Worm (Caenorhabditis elegans): ENCODE results near the gene nas-18.
"Not testable (repeated sequence)": the region's sequence is repeated elsewhere in the genome, so short reads cannot be mapped to it uniquely, and the experiment has no call there.

DNA sequence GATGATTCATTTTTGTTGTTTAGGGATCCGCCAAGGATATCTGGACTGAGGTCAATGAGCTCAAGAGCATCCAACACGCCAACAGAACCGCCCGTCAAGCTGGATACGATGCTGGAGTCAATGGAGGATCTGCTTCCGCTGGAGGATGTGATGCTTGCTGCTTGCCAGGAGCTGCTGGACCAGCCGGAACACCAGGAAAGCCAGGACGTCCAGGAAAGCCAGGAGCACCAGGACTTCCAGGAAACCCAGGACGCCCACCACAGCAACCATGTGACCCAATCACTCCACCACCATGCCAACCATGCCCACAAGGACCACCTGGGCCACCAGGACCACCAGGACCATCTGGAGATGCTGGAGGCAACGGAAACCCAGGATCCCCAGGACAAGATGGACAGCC, 10.7 kb upstream of the nas-18 start:
- TF ChIP-seq madf-3 (GFP tag; IDR thresholded peaks at IDR 0.05); B0019.2 (GFP tag; conservative IDR thresholded peaks at IDR 0.05); athp-1 (tag; optimal IDR thresholded peaks at IDR 0.05); dpl-1 (GFP tag; optimal IDR thresholded peaks at IDR 0.05); nhr-179 (tag; optimal IDR thresholded peaks at IDR 0.05); sptf-2 (GFP tag; optimal IDR thresholded peaks at IDR 0.05); tbp1 (GFP tag; optimal IDR thresholded peaks at IDR 0.05); ztf-26 (tag; optimal IDR thresholded peaks at IDR 0.05); ztf-22 (GFP tag; optimal IDR thresholded peaks at IDR 0.05); B0035.1 (tag; optimal IDR thresholded peaks at IDR 0.05); T07F8.4 (tag; optimal IDR thresholded peaks at IDR 0.05); pha-4 (tag; optimal IDR thresholded peaks at IDR 0.05): not testable (repeated sequence)
